Fruit fly (Drosophila melanogaster) whole organism, pupa: ENCODE results near the gene CG11857.

ENCODE experiments used
- CG14655 ChIP-seq: fragments of 200-800 bp; sonication (Bioruptor generic); optimal IDR thresholded peaks from 3 replicates; lab custom pipeline; 2017; ENCODE audit warnings: mild to moderate bottlenecking, missing biosample characterization, missing genetic modification reagents, missing genetic modification characterization
- EcR ChIP-seq: fragments of 200-800 bp; sonication (Bioruptor generic); optimal IDR thresholded peaks from 3 replicates; lab custom pipeline; 2019; ENCODE audit warnings: missing biosample characterization, missing genetic modification characterization, mild to moderate bottlenecking, moderate library complexity, missing genetic modification reagents
- Pif1A ChIP-seq: fragments of 200-800 bp; sonication (Bioruptor generic); optimal IDR thresholded peaks from 3 replicates; lab custom pipeline; 2016; ENCODE audit warnings: missing biosample characterization, missing genetic modification characterization
- rn ChIP-seq: fragments of 200-800 bp; sonication (Bioruptor generic); IDR thresholded peaks from 2 replicates; pipeline ENCODE4 v1.3.6; 2022; ENCODE audit warnings: missing biosample characterization, missing genetic modification characterization

DNA sequence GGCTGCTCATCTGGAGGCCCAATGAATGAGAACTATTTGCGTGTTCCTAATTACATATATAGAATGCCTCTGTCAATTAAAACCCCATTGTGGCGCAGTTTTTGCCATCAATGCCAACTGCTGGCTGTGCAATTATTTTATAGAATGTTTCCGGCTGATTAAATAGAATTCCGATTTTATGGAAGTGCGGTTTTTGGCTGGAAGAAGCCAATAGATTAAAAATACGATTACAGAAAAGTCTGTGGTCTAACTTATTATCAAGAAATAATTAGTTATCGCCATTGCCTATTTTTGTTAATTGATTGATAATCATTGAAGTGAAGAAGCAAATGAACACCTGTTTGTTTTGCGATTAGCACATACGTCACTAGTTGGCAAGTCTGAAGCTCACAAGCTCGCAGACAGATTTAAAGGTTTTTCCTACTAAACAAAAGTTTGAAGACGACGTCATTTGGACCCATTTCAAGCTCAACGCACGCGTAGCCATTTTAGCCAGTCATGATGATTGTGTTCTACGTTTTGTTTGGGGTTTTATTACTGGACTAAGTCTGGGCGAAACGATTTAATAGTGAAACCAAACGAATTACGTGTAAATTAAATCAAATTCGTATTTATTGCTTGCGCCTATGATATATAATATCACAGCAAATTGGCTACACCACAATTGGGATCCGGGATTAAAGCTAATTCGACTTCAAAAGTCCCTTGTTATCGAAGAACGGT, 47.3 kb downstream of the CG11857 start:
- TF ChIP-seq rn (GFP tag; lab: Robert Waterston, UW): no peak
- no peak for TF ChIP-seq EcR (GFP tag; lab: Kevin White, UChicago)
- no peak for TF ChIP-seq CG14655
- no peak for TF ChIP-seq Pif1A
